Fruit fly (Drosophila melanogaster) whole organism, pupa: Measurements from ENCODE around the gene GCS2alpha.
A peak's percentile ranks its signal among the peaks of the same experiment; 100 is the strongest.

ENCODE experiments used
- CG12605 ChIP-seq: fragments of 200-800 bp; sonication (Bioruptor generic); IDR thresholded peaks from 2 replicates; pipeline ENCODE4 v1.3.6; 2022; ENCODE audit warnings: missing biosample characterization, missing genetic modification characterization
- CG17806 ChIP-seq: fragments of 200-800 bp; sonication (Bioruptor generic); optimal IDR thresholded peaks from 2 replicates; lab custom pipeline; 2018; ENCODE audit warnings: missing biosample characterization, mild to moderate bottlenecking, missing genetic modification characterization, moderate library complexity
- CG8301 ChIP-seq: fragments of 200-800 bp; sonication (Bioruptor generic); optimal IDR thresholded peaks from 2 replicates; lab custom pipeline; 2018; ENCODE audit warnings: missing biosample characterization, mild to moderate bottlenecking, missing genetic modification characterization
- Ets98B ChIP-seq: fragments of 200-800 bp; sonication (Bioruptor generic); IDR thresholded peaks from 2 replicates; pipeline ENCODE4 v1.3.6; 2022; ENCODE audit warnings: missing biosample characterization, missing genetic modification characterization
- Snoo ChIP-seq: fragments of 200-800 bp; sonication (Bioruptor generic); optimal IDR thresholded peaks from 3 replicates; lab custom pipeline; 2017; ENCODE audit warnings: missing biosample characterization, mild to moderate bottlenecking, missing genetic modification characterization, inconsistent platforms
- fd96Ca ChIP-seq: fragments of 200-800 bp; sonication (Bioruptor generic); IDR thresholded peaks from 3 replicates; pipeline ENCODE4 v1.3.6; 2022; ENCODE audit warnings: missing biosample characterization, missing genetic modification characterization

dm6 chrX:21591990-21592389 is 13.1 kb downstream of the GCS2alpha start:
- TF ChIP-seq fd96Ca (GFP tag; lab: Robert Waterston, UW), result peak; percentile 52; the same call in 1 of the 3 replicates
- peak; percentile 57 for TF ChIP-seq CG17806 (tag; lab: Kevin White, UChicago)
- TF ChIP-seq Ets98B (GFP tag; lab: Robert Waterston, UW), result no peak
- peak; percentile 28; the same call in 1 of the 2 replicates for TF ChIP-seq CG12605 (GFP tag; lab: Robert Waterston, UW)
- peak; percentile 17 for TF ChIP-seq Snoo (tag; lab: Kevin White, UChicago)
- TF ChIP-seq CG8301, result peak; percentile 61
